Fruit fly (Drosophila melanogaster): Measurements from ENCODE around the gene wat.
A peak's percentile ranks its signal among the peaks of the same experiment; 100 is the strongest.

wat gene

DNA sequence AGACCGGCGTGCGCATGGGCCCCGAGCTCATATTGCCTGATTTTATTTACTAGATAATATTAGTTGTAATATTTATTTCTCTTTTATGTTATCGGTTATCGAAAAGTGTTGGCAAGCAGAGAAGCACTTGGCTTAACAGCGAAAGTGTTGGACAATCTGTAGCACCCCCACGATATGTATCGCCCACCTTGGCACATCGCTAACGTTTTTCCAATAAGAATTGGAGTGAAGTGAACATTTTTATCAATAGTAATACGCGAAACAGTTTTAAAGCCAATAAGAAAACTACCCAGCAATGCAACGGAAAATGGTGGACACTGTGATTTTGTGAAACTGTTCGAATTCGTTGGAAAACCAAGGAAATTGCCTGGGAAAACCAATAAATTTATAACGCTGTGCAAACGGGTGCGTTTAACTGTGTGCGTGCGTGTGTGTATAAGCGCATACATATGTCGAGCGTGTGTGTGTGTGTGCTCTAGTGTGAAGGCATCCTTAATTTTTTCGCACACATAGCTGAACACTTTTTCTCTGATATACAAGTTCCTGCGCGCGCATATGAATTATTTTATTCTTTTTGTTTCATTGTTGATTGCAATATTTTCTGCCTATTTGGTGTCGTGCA, 18.9 kb upstream of the wat start, which contains the start of the genes Slu7 and Pkc98E (continued):
- TF ChIP-seq CG3995 (GFP tag; optimal IDR thresholded peaks at IDR 0.05) (peak; percentile 47), E2f1 (GFP tag; IDR thresholded peaks at IDR 0.05) (0 out of 2 replicates have a peak, but pooled peaks have one; percentile 18), h (optimal IDR thresholded peaks at IDR 0.05) (no peak), vvl (GFP tag; IDR thresholded peaks at IDR 0.05) (peak; percentile 80), CG3847 (GFP tag; IDR thresholded peaks at IDR 0.05) (peak; percentile 92), shn (GFP tag; optimal IDR thresholded peaks at IDR 0.05) (peak; percentile 66), fu2 (GFP tag; optimal IDR thresholded peaks at IDR 0.05) (peak; percentile 71), CG2199 (GFP tag; IDR thresholded peaks at IDR 0.05) (0 out of 3 replicates have a peak, but pooled peaks have one; percentile 52), Elba2 (GFP tag; optimal IDR thresholded peaks at IDR 0.05) (peak; percentile 99), CG7556 (GFP tag; optimal IDR thresholded peaks at IDR 0.05) (peak; percentile 13), Hey (tag; optimal IDR thresholded peaks at IDR 0.05) (no peak), pros (GFP tag; optimal IDR thresholded peaks at IDR 0.05) (no peak), slp2 (GFP tag; optimal IDR thresholded peaks at IDR 0.05) (peak; percentile 45), Chrac-16 (GFP tag; optimal IDR thresholded peaks at IDR 0.05) (peak; percentile 43), tup (GFP tag; optimal IDR thresholded peaks at IDR 0.05) (peak; percentile 5), CG6654 (GFP tag; optimal IDR thresholded peaks at IDR 0.05) (no peak), CG14667 (GFP tag; IDR thresholded peaks at IDR 0.05) (0 out of 2 replicates have a peak, but pooled peaks have one; percentile 12), Hr39 (optimal IDR thresholded peaks at IDR 0.05) (no peak), tgo (GFP tag; IDR thresholded peaks at IDR 0.05) (peak; percentile 31; the same call in 1 of the 3 replicates), seq (GFP tag; IDR thresholded peaks at IDR 0.05) (no peak), D19A (tag; optimal IDR thresholded peaks at IDR 0.05) (no peak), dpn (GFP tag; optimal IDR thresholded peaks at IDR 0.05) (peak; percentile 70 to 72), ttk (GFP tag; IDR thresholded peaks at IDR 0.05) (peak; percentile 43; the same call in 1 of the 2 replicates), NFAT (GFP tag; IDR thresholded peaks at IDR 0.05) (peak; percentile 78), CG2889 (GFP tag; IDR thresholded peaks at IDR 0.05) (peak; percentile 53; the same call in 1 of the 3 replicates), CG1792 (GFP tag; optimal IDR thresholded peaks at IDR 0.05) (peak; percentile 48), chn (GFP tag; optimal IDR thresholded peaks at IDR 0.05) (peak; percentile 74), otp (GFP tag; IDR thresholded peaks at IDR 0.05) (0 out of 3 replicates have a peak, but pooled peaks have one; percentile 17), CG13624 (GFP tag; optimal IDR thresholded peaks at IDR 0.05) (peak; percentile 66), CG4360 (GFP tag; IDR thresholded peaks at IDR 0.05) (0 out of 2 replicates have a peak, but pooled peaks have one; percentile 6), CG3281 (GFP tag; optimal IDR thresholded peaks at IDR 0.05) (peak; percentile 48), MESR4 (GFP tag; optimal IDR thresholded peaks at IDR 0.05) (peak; percentile 84), pum (GFP tag; optimal IDR thresholded peaks at IDR 0.05) (peak; percentile 52), CG8089 (GFP tag; optimal IDR thresholded peaks at IDR 0.05) (peak; percentile 47), her (GFP tag; optimal IDR thresholded peaks at IDR 0.05) (peak; percentile 60), pho (GFP tag; optimal IDR thresholded peaks at IDR 0.05) (peak; percentile 68), al (GFP tag; IDR thresholded peaks at IDR 0.05) (peak; percentile 48; the same call in 1 of the 2 replicates), sug (tag; optimal IDR thresholded peaks at IDR 0.05) (peak; percentile 52), Six4 (GFP tag; optimal IDR thresholded peaks at IDR 0.05) (no peak), scrt (GFP tag; optimal IDR thresholded peaks at IDR 0.05) (peak; percentile 19), HLH54F (GFP tag; optimal IDR thresholded peaks at IDR 0.05) (peak; percentile 78), CG4424 (GFP tag; optimal IDR thresholded peaks at IDR 0.05) (peak; percentile 43), CG5245 (GFP tag; optimal IDR thresholded peaks at IDR 0.05) (peak; percentile 39), CrebB (tag; optimal IDR thresholded peaks at IDR 0.05) (peak; percentile 42), grn (GFP tag; optimal IDR thresholded peaks at IDR 0.05) (peak; percentile 44), Dip3 (GFP tag; optimal IDR thresholded peaks at IDR 0.05) (peak; percentile 73), CG11504 (tag; optimal IDR thresholded peaks at IDR 0.05) (peak; percentile 42), CHES-1-like (GFP tag; optimal IDR thresholded peaks at IDR 0.05) (peak; percentile 66), az2 (GFP tag; optimal IDR thresholded peaks at IDR 0.05) (no peak), ken (GFP tag; IDR thresholded peaks at IDR 0.05) (peak; percentile 82; the same call in 2 of the 3 replicates), nom (GFP tag; optimal IDR thresholded peaks at IDR 0.05) (no peak)

Data from whole organism, embryonic.